Worm (Caenorhabditis elegans): ENCODE measurements around the gene ctl-2.

DNA sequence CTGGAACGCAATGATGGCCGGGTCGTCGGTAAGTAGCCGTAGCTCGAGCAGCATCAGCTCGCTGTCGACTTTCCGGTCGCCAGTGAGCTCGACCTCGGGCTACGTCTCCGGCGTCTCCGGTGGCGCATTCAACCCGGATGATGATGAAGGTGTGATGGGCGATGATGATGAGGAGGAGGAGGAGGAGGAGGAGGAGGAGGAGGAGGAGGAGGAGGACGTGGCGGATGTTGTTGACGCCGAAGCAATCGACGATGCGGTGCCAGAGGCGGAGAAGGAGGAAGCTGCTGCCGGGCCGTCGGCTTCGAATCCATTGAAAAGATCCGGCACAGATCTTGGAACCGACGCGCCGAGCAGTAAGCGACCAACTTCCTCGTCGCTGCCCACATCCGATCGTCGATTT is 17.4 kb upstream of the ctl-2 start:
- TF ChIP-seq dmd-8 (GFP tag; IDR thresholded peaks at IDR 0.05) (no peak), daf-19 (GFP tag; conservative IDR thresholded peaks at IDR 0.05) (no peak), snpc-1.2 (GFP tag; IDR thresholded peaks at IDR 0.05) (no peak), nhr-42 (GFP tag; IDR thresholded peaks at IDR 0.05) (no peak), lin-39 (tag; optimal IDR thresholded peaks at IDR 0.05) (no peak), mep-1 (tag; optimal IDR thresholded peaks at IDR 0.05) (no peak), Y5F2A.4 (GFP tag; optimal IDR thresholded peaks at IDR 0.05) (no peak), nhr-10 (tag; optimal IDR thresholded peaks at IDR 0.05) (no peak), mes-2 (tag; optimal IDR thresholded peaks at IDR 0.05; ENCODE audit: poor library complexity, severe bottlenecking) (no peak)

Measured in whole organism, L4 larva.